Worm (Caenorhabditis elegans) whole organism, late embryonic: ENCODE data around the gene R10D12.1.
A peak's percentile ranks its signal among the peaks of the same experiment; 100 is the strongest.

Experiments used
- C08G9.2 ChIP-seq: sonication (generic microtip); optimal IDR thresholded peaks from 2 replicates; lab custom pipeline; 2016; ENCODE audit warnings: mild to moderate bottlenecking, missing genetic modification characterization, moderate library complexity, missing compliant biosample characterization
- K02D7.2 ChIP-seq: sonication (generic microtip); optimal IDR thresholded peaks from 2 replicates; lab custom pipeline; 2017; ENCODE audit warnings: mild to moderate bottlenecking, missing genetic modification characterization, missing compliant biosample characterization
- T23F11.4 ChIP-seq: fragments of 200-800 bp; sonication (Bioruptor generic); optimal IDR thresholded peaks from 2 replicates; lab custom pipeline; 2018; ENCODE audit warnings: mild to moderate bottlenecking, missing genetic modification characterization, missing compliant biosample characterization
- Y22D7AL.16 ChIP-seq: sonication (generic microtip); optimal IDR thresholded peaks from 2 replicates; lab custom pipeline; 2016; ENCODE audit warnings: missing genetic modification characterization, missing compliant biosample characterization
- ahr-1 ChIP-seq: sonication (generic microtip); optimal IDR thresholded peaks from 2 replicates; lab custom pipeline; 2016; ENCODE audit warnings: missing genetic modification characterization, missing compliant biosample characterization
- ama-1 ChIP-seq: fragments of 150-350 bp; optimal IDR thresholded peaks from 2 replicates; lab custom pipeline; 2014
- ceh-19 ChIP-seq: fragments of 200-800 bp; sonication (Bioruptor generic); optimal IDR thresholded peaks from 2 replicates; lab custom pipeline; 2018; ENCODE audit warnings: mild to moderate bottlenecking, missing genetic modification characterization, missing compliant biosample characterization
- ceh-30 ChIP-seq: fragments of 150-350 bp; optimal IDR thresholded peaks from 2 replicates; lab custom pipeline; 2014; ENCODE audit warnings: missing biosample characterization, missing genetic modification characterization
- ceh-31 ChIP-seq: sonication (generic microtip); optimal IDR thresholded peaks from 2 replicates; lab custom pipeline; 2016; ENCODE audit warnings: missing genetic modification characterization, missing compliant biosample characterization
- ceh-48 ChIP-seq: sonication (generic microtip); optimal IDR thresholded peaks from 2 replicates; lab custom pipeline; 2016; ENCODE audit warnings: missing genetic modification characterization, inconsistent platforms, missing compliant biosample characterization
- che-1 ChIP-seq: sonication (generic microtip); optimal IDR thresholded peaks from 2 replicates; lab custom pipeline; 2016; ENCODE audit warnings: mild to moderate bottlenecking, missing genetic modification characterization, missing compliant biosample characterization
- dmd-4 ChIP-seq: sonication (generic microtip); optimal IDR thresholded peaks from 2 replicates; lab custom pipeline; 2016; ENCODE audit warnings: borderline replicate concordance, missing genetic modification characterization, missing compliant biosample characterization
- elt-2 ChIP-seq: sonication (generic microtip); optimal IDR thresholded peaks from 2 replicates; lab custom pipeline; 2016; ENCODE audit warnings: missing genetic modification reagents, missing genetic modification characterization, missing compliant biosample characterization
- elt-4 ChIP-seq: sonication (generic microtip); optimal IDR thresholded peaks from 2 replicates; lab custom pipeline; 2016; ENCODE audit warnings: missing genetic modification characterization, missing compliant biosample characterization
- eyg-1 ChIP-seq: sonication (generic microtip); optimal IDR thresholded peaks from 2 replicates; lab custom pipeline; 2016; ENCODE audit warnings: missing genotype, missing genetic modification characterization, missing compliant biosample characterization
- fkh-10 ChIP-seq: fragments of 150-350 bp; optimal IDR thresholded peaks from 2 replicates; lab custom pipeline; 2014; ENCODE audit warnings: missing biosample characterization, missing genetic modification reagents, missing genetic modification characterization
- fkh-6 ChIP-seq: sonication (generic microtip); optimal IDR thresholded peaks from 2 replicates; lab custom pipeline; 2016; ENCODE audit warnings: missing genetic modification characterization, missing compliant biosample characterization
- gmeb-2 ChIP-seq: sonication (generic microtip); optimal IDR thresholded peaks from 2 replicates; lab custom pipeline; 2016; ENCODE audit warnings: missing genetic modification characterization, inconsistent platforms, missing compliant biosample characterization
- hlh-13 ChIP-seq: fragments of 200-800 bp; sonication (Bioruptor generic); optimal IDR thresholded peaks from 2 replicates; lab custom pipeline; 2018; ENCODE audit warnings: mild to moderate bottlenecking, missing genetic modification characterization, missing compliant biosample characterization
- hlh-15 ChIP-seq: sonication (generic microtip); optimal IDR thresholded peaks from 2 replicates; lab custom pipeline; 2016; ENCODE audit warnings: missing genetic modification characterization, missing compliant biosample characterization
- hlh-30 ChIP-seq: sonication (generic microtip); optimal IDR thresholded peaks from 2 replicates; lab custom pipeline; 2017; ENCODE audit warnings: antibody characterized with exemption, missing genetic modification characterization, missing compliant biosample characterization; ENCODE audit not compliant: insufficient read depth
- hlh-6 ChIP-seq: sonication (generic microtip); optimal IDR thresholded peaks from 2 replicates; lab custom pipeline; 2016; ENCODE audit warnings: missing genotype, missing genetic modification characterization, missing compliant biosample characterization
- hlh-8 ChIP-seq: sonication (generic microtip); optimal IDR thresholded peaks from 2 replicates; lab custom pipeline; 2016; ENCODE audit warnings: missing genotype, missing genetic modification characterization, missing compliant biosample characterization
- madf-2 ChIP-seq: sonication (generic microtip); optimal IDR thresholded peaks from 2 replicates; lab custom pipeline; 2017; ENCODE audit warnings: missing genetic modification characterization, missing compliant biosample characterization
- mec-3 ChIP-seq: sonication (generic microtip); optimal IDR thresholded peaks from 2 replicates; lab custom pipeline; 2016; ENCODE audit warnings: borderline replicate concordance, missing genetic modification characterization, missing compliant biosample characterization
- nfya-1 ChIP-seq: sonication (generic microtip); optimal IDR thresholded peaks from 2 replicates; lab custom pipeline; 2017; ENCODE audit warnings: missing genetic modification characterization, mild to moderate bottlenecking, missing compliant biosample characterization, antibody characterized with exemption, moderate library complexity
- npax-4 ChIP-seq: sonication (generic microtip); optimal IDR thresholded peaks from 2 replicates; lab custom pipeline; 2016; ENCODE audit warnings: missing genetic modification characterization, missing compliant biosample characterization
- pat-9 ChIP-seq: fragments of 200-800 bp; sonication (Bioruptor generic); optimal IDR thresholded peaks from 2 replicates; lab custom pipeline; 2018; ENCODE audit warnings: mild to moderate bottlenecking, missing genetic modification characterization, moderate library complexity, missing compliant biosample characterization
- pax-1 ChIP-seq: fragments of 150-350 bp; optimal IDR thresholded peaks from 2 replicates; lab custom pipeline; 2014; ENCODE audit warnings: missing biosample characterization, missing genetic modification characterization
- pha-4 ChIP-seq: fragments of 150-350 bp; optimal IDR thresholded peaks from 2 replicates; lab custom pipeline; 2018; ENCODE audit warnings: missing biosample characterization, missing genetic modification reagents, missing genetic modification characterization
- ref-2 ChIP-seq: sonication (generic microtip); optimal IDR thresholded peaks from 2 replicates; lab custom pipeline; 2016; ENCODE audit warnings: missing genetic modification characterization, missing compliant biosample characterization
- rnt-1 ChIP-seq: sonication (generic microtip); optimal IDR thresholded peaks from 2 replicates; lab custom pipeline; 2016; ENCODE audit warnings: missing genetic modification characterization, missing compliant biosample characterization
- sox-2 ChIP-seq: fragments of 200-800 bp; sonication (Bioruptor generic); IDR thresholded peaks from 2 replicates; pipeline ENCODE4 v1.3.6; 2022; ENCODE audit warnings: missing genetic modification reagents, missing genetic modification characterization, missing compliant biosample characterization
- syd-9 ChIP-seq: sonication (generic microtip); optimal IDR thresholded peaks from 2 replicates; lab custom pipeline; 2016; ENCODE audit warnings: mild to moderate bottlenecking, missing genetic modification characterization, moderate library complexity, missing compliant biosample characterization
- tbx-2 ChIP-seq: sonication (generic microtip); optimal IDR thresholded peaks from 2 replicates; lab custom pipeline; 2016; ENCODE audit warnings: missing genetic modification characterization, missing compliant biosample characterization
- ttx-3 ChIP-seq: sonication (generic microtip); optimal IDR thresholded peaks from 2 replicates; lab custom pipeline; 2016; ENCODE audit warnings: missing genetic modification reagents, missing genetic modification characterization, missing compliant biosample characterization
- unc-3 ChIP-seq, 2 experiments: fragments of 200-800 bp in 1 of 2; sonication (Bioruptor generic) in 1 of 2; sonication (generic microtip) in 1 of 2; conservative IDR thresholded peaks in 1 of 2; optimal IDR thresholded peaks in 1 of 2; 2 replicates each; pipeline versions ENCODE4 v1.3.6 to Lab custom; 2016 to 2022; ENCODE audit warnings: missing compliant biosample characterization in 2 of 2, missing genetic modification characterization in 2 of 2, missing genetic modification reagents in 1 of 2
- unc-55 ChIP-seq: sonication (generic microtip); optimal IDR thresholded peaks from 2 replicates; lab custom pipeline; 2017; ENCODE audit warnings: missing biosample characterization, missing genetic modification reagents, missing genetic modification characterization

R10D12.1 gene

DNA sequence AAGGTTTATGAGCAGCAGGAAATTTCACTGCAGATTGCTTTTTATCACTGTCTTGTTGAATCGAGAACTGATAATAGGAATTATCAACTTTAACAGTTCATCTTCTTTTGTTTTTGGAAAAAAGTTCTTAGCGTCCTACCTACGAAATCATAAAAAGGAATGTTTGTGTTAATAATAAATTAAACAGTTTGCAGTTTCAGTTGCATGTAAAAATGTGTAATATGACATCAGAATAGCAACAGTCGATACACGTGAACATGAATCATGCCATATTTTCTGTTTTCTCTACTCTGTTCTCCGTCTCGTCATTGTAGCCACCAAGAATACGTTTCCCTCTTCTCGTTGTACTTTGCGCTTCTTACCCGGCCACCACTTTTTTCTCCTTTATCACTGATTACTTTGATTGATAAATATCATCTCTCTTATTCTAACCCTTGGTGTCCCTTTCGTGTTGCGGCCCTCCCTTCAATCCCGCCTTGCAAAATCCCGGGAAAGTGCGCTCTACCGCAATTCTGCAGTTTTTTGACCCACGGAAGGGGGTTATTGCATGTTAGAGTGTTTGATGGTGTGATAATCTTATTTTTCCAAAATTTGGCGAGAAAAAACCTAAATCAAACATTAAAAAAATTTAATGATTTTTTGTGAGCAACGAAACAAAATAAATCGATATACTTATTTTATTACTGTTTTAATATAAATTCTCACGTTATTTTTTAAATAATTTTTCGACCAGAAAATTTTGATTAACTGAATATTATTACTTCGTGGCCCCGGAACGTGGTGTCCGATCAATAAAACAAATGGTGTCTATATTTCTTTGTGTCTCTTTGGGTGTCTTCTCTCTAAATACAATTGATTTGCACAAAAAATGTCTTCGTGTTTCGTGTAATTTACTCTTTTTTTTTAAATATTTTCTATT lies 41.7 kb downstream of the R10D12.1 start, which contains the start of gene sptl-3:
sptl-3 (plus strand) TSS at position 869 of the 919 bp plus-strand sequence.
- TF ChIP-seq unc-55 = no peak
- TF ChIP-seq tbx-2 = peak; percentile 31
- peak; percentile 46 for TF ChIP-seq elt-2 (tag; lab: Kevin White, UChicago)

DNA sequence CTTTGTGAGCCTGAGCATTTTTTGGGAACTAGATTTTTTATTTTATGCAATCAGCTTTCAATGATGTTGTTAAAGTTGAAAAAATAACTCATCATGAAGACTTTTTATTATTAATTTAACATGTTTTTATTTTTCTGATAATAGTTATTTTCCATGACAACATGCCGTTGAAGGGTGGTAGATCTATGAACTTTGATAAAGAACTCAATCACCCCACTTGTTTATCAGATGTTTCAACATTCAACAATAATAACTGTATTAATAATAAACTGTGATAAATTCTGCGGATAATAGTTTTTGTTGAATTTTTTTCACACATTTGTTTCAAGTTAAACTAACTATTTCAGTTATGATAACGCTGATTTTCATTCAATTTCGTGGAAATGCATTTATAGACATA lies 43.0 kb downstream of the R10D12.1 start:
- no peak for TF ChIP-seq hlh-6 (tag; lab: Kevin White, UChicago)
- no peak for TF ChIP-seq ref-2
- TF ChIP-seq K02D7.2 = no peak
- no peak for TF ChIP-seq tbx-2
- TF ChIP-seq ceh-30 (tag; lab: Kevin White, UChicago) = no peak
- no peak for TF ChIP-seq ttx-3 (tag; lab: Kevin White, UChicago)
- TF ChIP-seq hlh-8 = no peak
- TF ChIP-seq elt-2 (tag; lab: Kevin White, UChicago) = no peak
- no peak for TF ChIP-seq ama-1 (lab: Kevin White, UChicago)
- no peak for TF ChIP-seq che-1
- TF ChIP-seq fkh-6 = no peak
- TF ChIP-seq pat-9 (tag; lab: Kevin White, UChicago) = no peak

DNA sequence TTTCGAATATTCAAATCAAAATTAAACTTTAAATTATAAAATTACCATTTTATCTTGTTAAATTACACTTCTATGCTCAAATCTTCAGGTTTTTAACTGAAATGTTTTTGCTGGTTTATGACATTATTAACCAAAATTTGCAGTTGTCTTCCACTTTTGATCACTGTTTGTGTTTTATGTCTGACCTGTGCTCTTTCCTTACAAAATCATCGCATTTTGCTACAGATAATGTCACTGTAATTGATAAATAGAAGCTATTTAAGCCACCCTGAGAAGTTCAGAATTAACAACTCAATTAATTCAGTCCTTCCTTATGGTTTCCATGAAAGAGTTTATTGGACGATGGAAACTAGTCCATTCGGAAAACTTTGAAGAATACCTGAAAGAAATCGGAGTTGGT lies 44.0 kb downstream of the R10D12.1 start, which contains the start of gene lbp-8:
lbp-8 (plus strand) TSS at position 301 of the 400 bp plus-strand sequence.
- TF ChIP-seq ceh-30 (tag; lab: Kevin White, UChicago) (no peak), gmeb-2 (tag; lab: Kevin White, UChicago) (no peak), madf-2 (no peak), K02D7.2 (no peak), ceh-31 (tag; lab: Kevin White, UChicago) (no peak), unc-55 (no peak), che-1 (no peak), C08G9.2 (no peak), ref-2 (no peak), hlh-15 (tag; lab: Kevin White, UChicago) (no peak), npax-4 (no peak), hlh-6 (tag; lab: Kevin White, UChicago) (no peak), fkh-10 (GFP tag; lab: Kevin White, UChicago) (no peak), ceh-19 (GFP tag; lab: Kevin White, UChicago) (no peak), hlh-8 (no peak), Y22D7AL.16 (tag; lab: Kevin White, UChicago) (no peak), dmd-4 (tag; lab: Kevin White, UChicago) (no peak), pha-4 (no peak)

DNA sequence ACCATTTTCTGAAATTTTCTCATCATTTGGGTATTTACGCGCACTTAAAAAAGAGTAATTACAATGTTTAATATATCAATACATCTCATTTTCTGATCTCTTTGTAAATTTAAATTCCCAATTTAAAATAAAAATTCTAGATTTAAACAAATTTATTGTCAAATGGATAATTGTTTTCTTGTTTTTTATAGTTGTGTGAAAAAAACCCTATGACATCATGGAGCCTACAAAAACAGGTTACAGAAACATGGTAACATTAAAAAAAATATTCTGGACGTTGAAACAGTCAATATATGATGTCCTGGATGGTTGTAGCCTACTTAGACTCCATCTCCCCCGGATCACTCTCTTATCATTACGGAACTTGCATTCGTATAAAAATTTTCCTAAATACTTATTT lies 44.9 kb downstream of the R10D12.1 start, which contains the start of gene spp-12:
spp-12 (plus strand) TSS at position 301 of the 400 bp plus-strand sequence.
- TF ChIP-seq K02D7.2 (no peak), pax-1 (tag; lab: Kevin White, UChicago) (no peak), che-1 (no peak), pha-4 (no peak), nfya-1 (tag; lab: Kevin White, UChicago) (no peak), ahr-1 (tag; lab: Kevin White, UChicago) (no peak), ama-1 (lab: Kevin White, UChicago) (no peak), sox-2 (GFP tag; lab: Robert Waterston, UW) (no peak), pat-9 (tag; lab: Kevin White, UChicago) (no peak), ttx-3 (tag; lab: Kevin White, UChicago) (no peak), T23F11.4 (GFP tag; lab: Kevin White, UChicago) (no peak), fkh-6 (no peak), mec-3 (tag; lab: Kevin White, UChicago) (no peak), npax-4 (no peak), ceh-30 (tag; lab: Kevin White, UChicago) (no peak)

DNA sequence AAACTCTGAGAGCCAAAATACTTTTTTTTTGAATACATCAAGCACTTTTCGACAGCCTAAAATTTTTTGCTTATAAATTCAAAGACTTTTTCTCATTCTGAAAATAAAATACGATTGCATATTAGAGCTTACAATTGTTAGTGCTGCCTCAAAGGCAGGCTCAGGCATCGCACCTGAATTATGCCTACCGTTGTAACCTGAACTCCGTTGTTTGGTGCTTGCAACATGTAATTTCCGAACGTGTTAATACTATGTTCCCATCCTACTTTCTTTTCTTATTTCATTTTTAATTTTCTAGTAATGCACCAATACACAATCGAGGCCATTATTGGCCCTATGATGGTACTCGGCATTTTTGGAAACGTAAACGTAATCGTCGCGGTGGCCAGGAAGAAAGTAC lies 47.1 kb downstream of the R10D12.1 start, which contains the start of gene srsx-19:
srsx-19 (plus strand) TSS at position 301 of the 400 bp plus-strand sequence.
- TF ChIP-seq pax-1 (tag; lab: Kevin White, UChicago) (no peak), tbx-2 (no peak), gmeb-2 (tag; lab: Kevin White, UChicago) (no peak), hlh-30 (tag; lab: Kevin White, UChicago) (no peak), ttx-3 (tag; lab: Kevin White, UChicago) (no peak), ceh-31 (tag; lab: Kevin White, UChicago) (no peak), mec-3 (tag; lab: Kevin White, UChicago) (no peak), ceh-48 (no peak), eyg-1 (tag; lab: Kevin White, UChicago) (no peak), nfya-1 (tag; lab: Kevin White, UChicago) (no peak), dmd-4 (tag; lab: Kevin White, UChicago) (no peak), hlh-13 (GFP tag; lab: Kevin White, UChicago) (no peak), rnt-1 (no peak), syd-9 (tag; lab: Kevin White, UChicago) (no peak), unc-3 (GFP tag; conservative IDR thresholded peaks at IDR 0.05; lab: Robert Waterston, UW) (no peak), unc-3 (tag; optimal IDR thresholded peaks at IDR 0.05; lab: Kevin White, UChicago) (no peak), hlh-8 (no peak), ceh-19 (GFP tag; lab: Kevin White, UChicago) (no peak), elt-4 (tag; lab: Kevin White, UChicago) (no peak)
- TF ChIP-seq, all 69 proteins: peak for 0
